Fruit fly (Drosophila melanogaster) whole organism, embryonic: Measurements from ENCODE around the gene Adgf-D.
A peak's percentile ranks its signal among the peaks of the same experiment; 100 is the strongest.

Experiments
- BtbVII ChIP-seq: fragments of 200-800 bp; sonication (Bioruptor generic); optimal IDR thresholded peaks from 3 replicates; lab custom pipeline; 2017; ENCODE audit warnings: missing biosample characterization, mild to moderate bottlenecking, missing genetic modification characterization
- CG10209 ChIP-seq: fragments of 200-800 bp; sonication (Bioruptor generic); optimal IDR thresholded peaks from 3 replicates; lab custom pipeline; 2017; ENCODE audit warnings: missing biosample characterization, mild to moderate bottlenecking, missing genetic modification characterization, missing genetic modification reagents
- CG11456 ChIP-seq: fragments of 200-800 bp; sonication (Bioruptor generic); IDR thresholded peaks from 3 replicates; pipeline ENCODE4 v1.3.6; 2022; ENCODE audit warnings: missing biosample characterization, missing genetic modification characterization
- CG11696 ChIP-seq: fragments of 200-800 bp; sonication (Bioruptor generic); IDR thresholded peaks from 2 replicates; pipeline ENCODE4 v1.3.6; 2022; ENCODE audit warnings: missing biosample characterization, missing genetic modification characterization
- CG1233 ChIP-seq: fragments of 200-800 bp; sonication (Bioruptor generic); optimal IDR thresholded peaks from 4 replicates; lab custom pipeline; 2018; ENCODE audit warnings: missing biosample characterization, mild to moderate bottlenecking, missing genetic modification characterization
- CG15479 ChIP-seq: fragments of 200-800 bp; sonication (Bioruptor generic); optimal IDR thresholded peaks from 3 replicates; lab custom pipeline; 2019; ENCODE audit warnings: missing biosample characterization, mild to moderate bottlenecking, missing genetic modification characterization, moderate library complexity
- CG17328 ChIP-seq: fragments of 200-800 bp; sonication (Bioruptor generic); IDR thresholded peaks from 2 replicates; pipeline ENCODE4 v1.3.6; 2022; ENCODE audit warnings: missing biosample characterization, missing genetic modification characterization
- CG17359 ChIP-seq: fragments of 200-800 bp; sonication (Bioruptor generic); optimal IDR thresholded peaks from 3 replicates; lab custom pipeline; 2018; ENCODE audit warnings: missing biosample characterization, mild to moderate bottlenecking, missing genetic modification characterization, moderate library complexity
- CG17361 ChIP-seq: fragments of 200-800 bp; sonication (Bioruptor generic); IDR thresholded peaks from 3 replicates; pipeline ENCODE4 v1.3.6; 2022; ENCODE audit warnings: missing biosample characterization, missing genetic modification characterization
- CG17829 ChIP-seq: fragments of 200-800 bp; optimal IDR thresholded peaks from 2 replicates; lab custom pipeline; 2019; ENCODE audit warnings: missing biosample characterization, mild to moderate bottlenecking, missing genetic modification characterization, moderate library complexity
- CG31365 ChIP-seq: fragments of 200-800 bp; sonication (Bioruptor generic); optimal IDR thresholded peaks from 2 replicates; lab custom pipeline; 2018; ENCODE audit warnings: missing biosample characterization, mild to moderate bottlenecking, missing genetic modification characterization
- CG32532 ChIP-seq: fragments of 200-800 bp; sonication (Bioruptor generic); IDR thresholded peaks from 2 replicates; pipeline ENCODE4 v1.3.6; 2022; ENCODE audit warnings: missing biosample characterization, missing genetic modification characterization
- CG4404 ChIP-seq: fragments of 200-800 bp; sonication (Bioruptor generic); IDR thresholded peaks from 2 replicates; pipeline ENCODE4 v1.3.6; 2022; ENCODE audit warnings: missing biosample characterization, missing genetic modification characterization
- CG4820 ChIP-seq: fragments of 200-800 bp; sonication (Bioruptor generic); optimal IDR thresholded peaks from 3 replicates; lab custom pipeline; 2016; ENCODE audit warnings: missing biosample characterization, missing genetic modification characterization
- CG6272 ChIP-seq: fragments of 200-800 bp; sonication (Bioruptor generic); IDR thresholded peaks from 2 replicates; pipeline ENCODE4 v1.3.6; 2022; ENCODE audit warnings: missing biosample characterization, missing genetic modification characterization
- CG7839 ChIP-seq: fragments of 200-800 bp; sonication (Bioruptor generic); optimal IDR thresholded peaks from 3 replicates; lab custom pipeline; 2018; ENCODE audit warnings: missing biosample characterization, mild to moderate bottlenecking, missing genetic modification characterization, moderate library complexity
- CG7987 ChIP-seq: fragments of 200-800 bp; sonication (Bioruptor generic); optimal IDR thresholded peaks from 2 replicates; lab custom pipeline; 2018; ENCODE audit warnings: missing biosample characterization, mild to moderate bottlenecking, missing genetic modification characterization, moderate library complexity
- CG9215 ChIP-seq: fragments of 200-800 bp; sonication (Bioruptor generic); IDR thresholded peaks from 2 replicates; pipeline ENCODE4 v1.3.6; 2022; ENCODE audit warnings: missing biosample characterization, missing genetic modification characterization
- CoRest ChIP-seq: fragments of 200-800 bp; sonication (Bioruptor generic); optimal IDR thresholded peaks from 3 replicates; lab custom pipeline; 2018; ENCODE audit warnings: missing biosample characterization, mild to moderate bottlenecking, missing genetic modification characterization, moderate library complexity
- D ChIP-seq, 2 experiments: fragments of 200-800 bp in 1 of 2; fragments of >200 bp in 1 of 2; sonication (Bioruptor generic) in 1 of 2; optimal IDR thresholded peaks; 2 replicates in 1 of 2; 3 replicates in 1 of 2; lab custom pipeline; 2017; ENCODE audit warnings: mild to moderate bottlenecking in 1 of 2, missing biosample characterization in 1 of 2, missing genetic modification characterization in 1 of 2, missing genetic modification reagents in 1 of 2
- Dbx ChIP-seq: fragments of 200-800 bp; sonication (Bioruptor generic); IDR thresholded peaks from 3 replicates; pipeline ENCODE4 v1.3.6; 2022; ENCODE audit warnings: missing biosample characterization, missing genetic modification characterization
- Drgx ChIP-seq: fragments of 200-800 bp; sonication (Bioruptor generic); IDR thresholded peaks from 2 replicates; pipeline ENCODE4 v1.3.6; 2022; ENCODE audit warnings: missing biosample characterization, missing genetic modification characterization
- HLH3B ChIP-seq: fragments of 200-800 bp; sonication (Bioruptor generic); IDR thresholded peaks from 2 replicates; pipeline ENCODE4 v1.3.6; 2022; ENCODE audit warnings: missing biosample characterization, missing genetic modification characterization
- Hr78 ChIP-seq, 2 experiments: fragments of 200-800 bp in 1 of 2; fragments of >200 bp in 1 of 2; sonication (Bioruptor generic) in 1 of 2; optimal IDR thresholded peaks; 2 replicates each; lab custom pipeline; 2017 to 2019; ENCODE audit warnings: missing biosample characterization in 2 of 2, missing genetic modification characterization in 2 of 2, mild to moderate bottlenecking in 1 of 2, moderate library complexity in 1 of 2
- Med ChIP-seq: fragments of 200-800 bp; sonication (Bioruptor generic); peaks from one replicate; lab custom pipeline; 2016; ENCODE audit warnings: missing biosample characterization, missing genetic modification characterization, mild to moderate bottlenecking, inconsistent platforms, moderate library complexity
- Oaz ChIP-seq: fragments of 200-800 bp; sonication (Bioruptor generic); IDR thresholded peaks from 2 replicates; pipeline ENCODE4 v1.3.6; 2022; ENCODE audit warnings: missing biosample characterization, missing genetic modification characterization
- Opbp ChIP-seq: fragments of 200-800 bp; sonication (Bioruptor generic); IDR thresholded peaks from 3 replicates; pipeline ENCODE4 v1.3.6; 2022; ENCODE audit warnings: missing biosample characterization, missing genetic modification characterization; ENCODE audit not compliant: partially characterized antibody
- Spps ChIP-seq: fragments of 200-800 bp; sonication (Bioruptor generic); optimal IDR thresholded peaks from 2 replicates; lab custom pipeline; 2018; ENCODE audit warnings: missing biosample characterization, mild to moderate bottlenecking, missing genetic modification characterization
- Stat92E ChIP-seq, 3 experiments: fragments of >200 bp in 2 of 3; fragments of 200-800 bp in 1 of 3; sonication (Bioruptor generic) in 1 of 3; optimal IDR thresholded peaks; 2 replicates each; lab custom pipeline; 2017 to 2019; ENCODE audit warnings: missing biosample characterization in 3 of 3, missing genetic modification characterization in 3 of 3, mild to moderate bottlenecking in 1 of 3, moderate library complexity in 1 of 3
- br ChIP-seq: fragments of >200 bp; optimal IDR thresholded peaks from 2 replicates; lab custom pipeline; 2017
- corto ChIP-seq: fragments of 200-800 bp; sonication (Bioruptor generic); optimal IDR thresholded peaks from 2 replicates; lab custom pipeline; 2016; ENCODE audit warnings: missing biosample characterization, mild to moderate bottlenecking, missing genetic modification characterization, moderate library complexity
- crol ChIP-seq: fragments of 200-800 bp; sonication (Bioruptor generic); IDR thresholded peaks from 2 replicates; pipeline ENCODE4 v1.3.6; 2022; ENCODE audit warnings: missing biosample characterization, missing genetic modification characterization
- danr ChIP-seq: fragments of 200-800 bp; sonication (Bioruptor generic); IDR thresholded peaks from 2 replicates; pipeline ENCODE4 v1.3.6; 2022; ENCODE audit warnings: missing biosample characterization, missing genetic modification characterization
- dmrt11E ChIP-seq: fragments of 200-800 bp; sonication (Bioruptor generic); optimal IDR thresholded peaks from 3 replicates; lab custom pipeline; 2018; ENCODE audit warnings: missing biosample characterization, mild to moderate bottlenecking, missing genetic modification characterization, moderate library complexity
- fd102C ChIP-seq: fragments of 200-800 bp; sonication (Bioruptor generic); optimal IDR thresholded peaks from 2 replicates; lab custom pipeline; 2018; ENCODE audit warnings: missing biosample characterization, mild to moderate bottlenecking, missing genetic modification characterization, moderate library complexity
- fru ChIP-seq: fragments of >200 bp; optimal IDR thresholded peaks from 2 replicates; lab custom pipeline; 2017
- gem ChIP-seq: fragments of 200-800 bp; sonication (Bioruptor generic); optimal IDR thresholded peaks from 2 replicates; lab custom pipeline; 2019; ENCODE audit warnings: missing biosample characterization, mild to moderate bottlenecking, missing genetic modification characterization, moderate library complexity
- ken ChIP-seq: fragments of 200-800 bp; sonication (Bioruptor generic); IDR thresholded peaks from 3 replicates; pipeline ENCODE4 v1.3.6; 2022; ENCODE audit warnings: missing biosample characterization, missing genetic modification characterization
- lab ChIP-seq: fragments of 200-800 bp; sonication (Bioruptor generic); optimal IDR thresholded peaks from 3 replicates; lab custom pipeline; 2017; ENCODE audit warnings: missing biosample characterization, missing genetic modification characterization, mild to moderate bottlenecking, moderate library complexity, missing genetic modification reagents
- lilli ChIP-seq: fragments of 200-800 bp; sonication (Bioruptor generic); optimal IDR thresholded peaks from 3 replicates; lab custom pipeline; 2016; ENCODE audit warnings: missing biosample characterization, missing genetic modification characterization
- oc ChIP-seq: fragments of 200-800 bp; sonication (Bioruptor generic); optimal IDR thresholded peaks from 2 replicates; lab custom pipeline; 2018; ENCODE audit warnings: missing biosample characterization, mild to moderate bottlenecking, missing genetic modification characterization, moderate library complexity
- slbo ChIP-seq: fragments of 200-800 bp; sonication (Bioruptor generic); IDR thresholded peaks from 2 replicates; pipeline ENCODE4 v1.3.6; 2022; ENCODE audit warnings: missing biosample characterization, missing genetic modification characterization
- so ChIP-seq: fragments of 200-800 bp; sonication (Bioruptor generic); IDR thresholded peaks from 3 replicates; pipeline ENCODE4 v1.3.6; 2022; ENCODE audit warnings: missing biosample characterization, missing genetic modification characterization
- stc ChIP-seq: fragments of 200-800 bp; sonication (Bioruptor generic); IDR thresholded peaks from 2 replicates; pipeline ENCODE4 v1.3.6; 2022; ENCODE audit warnings: missing biosample characterization, missing genetic modification characterization
- tap ChIP-seq: fragments of 200-800 bp; optimal IDR thresholded peaks from 3 replicates; lab custom pipeline; 2019; ENCODE audit warnings: missing biosample characterization, mild to moderate bottlenecking, missing genetic modification characterization, moderate library complexity
- tin ChIP-seq: fragments of 200-800 bp; sonication (Bioruptor generic); optimal IDR thresholded peaks from 3 replicates; lab custom pipeline; 2016; ENCODE audit warnings: missing biosample characterization, missing genetic modification characterization
- trh ChIP-seq: fragments of 200-800 bp; sonication (Bioruptor generic); optimal IDR thresholded peaks from 2 replicates; lab custom pipeline; 2016; ENCODE audit warnings: missing biosample characterization, missing genetic modification characterization
- vvl ChIP-seq: fragments of 200-800 bp; sonication (Bioruptor generic); IDR thresholded peaks from 2 replicates; pipeline ENCODE4 v1.3.6; 2022; ENCODE audit warnings: missing biosample characterization, missing genetic modification characterization

The Adgf-D gene

DNA sequence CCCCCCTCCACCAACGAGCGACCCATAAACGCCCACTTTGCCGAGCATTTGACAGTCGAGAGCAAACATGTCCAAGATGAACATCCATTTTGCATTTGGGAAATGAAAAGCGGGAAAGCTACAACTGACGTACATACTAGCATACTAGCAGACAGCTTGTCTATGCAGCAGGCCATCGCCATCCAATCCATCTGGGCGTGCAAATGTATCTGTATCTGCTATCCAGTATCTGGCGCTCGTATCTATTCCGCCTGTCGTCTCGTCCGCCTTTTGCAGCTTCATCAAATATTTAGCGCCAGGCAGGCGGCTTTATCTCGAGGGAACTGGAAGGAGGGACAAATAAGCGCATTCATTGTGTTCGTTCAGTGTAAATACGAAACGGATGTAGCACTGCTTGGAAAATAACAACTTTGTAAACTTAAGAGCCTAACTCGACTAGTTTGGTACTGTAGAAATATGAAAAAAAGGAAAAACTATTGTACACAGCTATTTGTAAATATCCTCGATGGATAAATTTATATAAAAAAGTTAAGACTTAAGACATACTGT, 8.9 kb upstream of the Adgf-D start (continued):
- TF ChIP-seq Med (GFP tag; lab: Kevin White, UChicago) (peak; percentile 71), stc (0 out of 2 replicates have a peak, but pooled peaks have one; percentile 15), Drgx (GFP tag; lab: Robert Waterston, UW) (0 out of 2 replicates have a peak, but pooled peaks have one; percentile 25), gem (tag; lab: Kevin White, UChicago) (peak; percentile 7), danr (GFP tag; lab: Robert Waterston, UW) (no peak), fru (lab: Kevin White, UChicago) (no peak), CG6272 (GFP tag; lab: Robert Waterston, UW) (no peak), CG15479 (GFP tag; lab: Kevin White, UChicago) (peak; percentile 97), crol (GFP tag; lab: Robert Waterston, UW) (peak; percentile 52), CG31365 (tag; lab: Kevin White, UChicago) (peak; percentile 62), CG11456 (GFP tag; lab: Robert Waterston, UW) (0 out of 3 replicates have a peak, but pooled peaks have one; percentile 33), Hr78 (GFP tag; optimal IDR thresholded peaks at IDR 0.05; lab: Kevin White, UChicago) (no peak)

dm6 chr3R:13713541-13713940, 8.3 kb upstream of the Adgf-D start:
- TF ChIP-seq danr (GFP tag; lab: Robert Waterston, UW) (0 out of 2 replicates have a peak, but pooled peaks have one; percentile 7), CG4820 (peak; percentile 16), Oaz (GFP tag; lab: Robert Waterston, UW) (no peak), tin (GFP tag; lab: Kevin White, UChicago) (peak; percentile 4), Drgx (GFP tag; lab: Robert Waterston, UW) (peak; percentile 66), CG1233 (GFP tag; lab: Kevin White, UChicago) (peak; percentile 51), fd102C (GFP tag; lab: Kevin White, UChicago) (peak; percentile 21), Dbx (GFP tag; lab: Robert Waterston, UW) (no peak), CG17361 (GFP tag; lab: Robert Waterston, UW) (peak; percentile 50; the same call in 2 of the 3 replicates), CG7839 (tag; lab: Kevin White, UChicago) (peak; percentile 54), HLH3B (GFP tag; lab: Robert Waterston, UW) (peak; percentile 37; the same call in 1 of the 2 replicates), CG10209 (GFP tag; lab: Kevin White, UChicago) (peak; percentile 37), CG17328 (GFP tag; lab: Robert Waterston, UW) (0 out of 2 replicates have a peak, but pooled peaks have one; percentile 14), so (GFP tag; lab: Robert Waterston, UW) (0 out of 3 replicates have a peak, but pooled peaks have one; percentile 23), lilli (GFP tag; lab: Kevin White, UChicago) (no peak), CG9215 (GFP tag; lab: Robert Waterston, UW) (peak; percentile 6; the same call in 1 of the 2 replicates), D (optimal IDR thresholded peaks at IDR 0.05; lab: Kevin White, UChicago) (no peak), D (GFP tag; optimal IDR thresholded peaks at IDR 0.05; lab: Kevin White, UChicago) (peak; percentile 33), CG7987 (no peak), corto (GFP tag; lab: Kevin White, UChicago) (no peak), tap (tag; lab: Kevin White, UChicago) (peak; percentile 25), oc (tag; lab: Kevin White, UChicago) (peak; percentile 0), trh (GFP tag; lab: Kevin White, UChicago) (no peak), Spps (tag; lab: Kevin White, UChicago) (peak; percentile 23), CG17359 (tag; lab: Kevin White, UChicago) (peak; percentile 62), ken (GFP tag; lab: Robert Waterston, UW) (no peak), dmrt11E (tag; lab: Kevin White, UChicago) (peak; percentile 65), CoRest (tag; lab: Kevin White, UChicago) (peak; percentile 64), lab (GFP tag; lab: Kevin White, UChicago) (peak; percentile 16), Stat92E (GFP tag; optimal IDR thresholded peaks at IDR 0.05; lab: Kevin White, UChicago) (no peak), BtbVII (peak; percentile 21), vvl (0 out of 2 replicates have a peak, but pooled peaks have one; percentile 26), br (no peak), slbo (GFP tag; lab: Robert Waterston, UW) (no peak), CG4404 (GFP tag; lab: Robert Waterston, UW) (peak; percentile 41; the same call in 1 of the 2 replicates), CG17829 (tag; lab: Kevin White, UChicago) (peak; percentile 68), CG32532 (no peak), Opbp (GFP tag; lab: Robert Waterston, UW) (no peak), CG11696 (GFP tag; lab: Robert Waterston, UW) (no peak)
